Worm (Caenorhabditis elegans): ENCODE data around the gene F10A3.12.

The F10A3.12 gene

ce11 chrV:16210257-16211002 is 46.6 kb downstream of the F10A3.12 start, which contains the start of gene F11A5.16:
Gene F11A5.16 (plus strand): TSS chrV:16210952.
- peak; percentile 76 for TF ChIP-seq zfh-2 (GFP tag; conservative IDR thresholded peaks at IDR 0.05)
- no peak for TF ChIP-seq F37B4.10 (GFP tag; IDR thresholded peaks at IDR 0.05)

ce11 chrV:16211713-16212112 is 47.9 kb downstream of the F10A3.12 start:
- TF ChIP-seq zfh-2 (GFP tag; conservative IDR thresholded peaks at IDR 0.05) (no peak), Y95B8A.8 (GFP tag; IDR thresholded peaks at IDR 0.05) (no peak), nhr-179 (tag; optimal IDR thresholded peaks at IDR 0.05) (no peak), efl-1 (GFP tag; optimal IDR thresholded peaks at IDR 0.05) (no peak), cebp-2 (GFP tag; IDR thresholded peaks at IDR 0.05) (no peak), atf-7 (tag; optimal IDR thresholded peaks at IDR 0.05) (no peak), sptf-2 (GFP tag; optimal IDR thresholded peaks at IDR 0.05) (no peak), bed-1 (GFP tag; IDR thresholded peaks at IDR 0.05) (no peak), somi-1 (GFP tag; optimal IDR thresholded peaks at IDR 0.05) (no peak)

ce11 chrV:16213323-16213722 is 49.5 kb downstream of the F10A3.12 start:
- TF ChIP-seq K11D2.4 (GFP tag; IDR thresholded peaks at IDR 0.05) (no peak), lsy-27 (tag; optimal IDR thresholded peaks at IDR 0.05; ENCODE audit: borderline replicate concordance, insufficient read depth) (no peak), aptf-2 (GFP tag; conservative IDR thresholded peaks at IDR 0.05) (no peak), D2030.7 (GFP tag; IDR thresholded peaks at IDR 0.05) (no peak), lir-1 (GFP tag; conservative IDR thresholded peaks at IDR 0.05) (no peak), C06A6.2 (GFP tag; conservative IDR thresholded peaks at IDR 0.05) (peak; percentile 58; the same call in 1 of the 2 replicates), nhr-90 (tag; optimal IDR thresholded peaks at IDR 0.05) (no peak), ztf-26 (tag; optimal IDR thresholded peaks at IDR 0.05) (peak; percentile 65), somi-1 (GFP tag; optimal IDR thresholded peaks at IDR 0.05) (peak; percentile 30), nhr-80 (tag; optimal IDR thresholded peaks at IDR 0.05) (no peak), K12H6.12 (tag; optimal IDR thresholded peaks at IDR 0.05) (no peak)

ce11 chrV:16214505-16214904 is 50.7 kb downstream of the F10A3.12 start, which contains the start of gene F11A5.9:
Gene F11A5.9 (plus strand): TSS chrV:16214890.
- TF ChIP-seq sptf-2 (GFP tag; optimal IDR thresholded peaks at IDR 0.05) (no peak), lag-1 (GFP tag; IDR thresholded peaks at IDR 0.05) (no peak), zfh-2 (GFP tag; conservative IDR thresholded peaks at IDR 0.05) (no peak), F37B4.10 (GFP tag; IDR thresholded peaks at IDR 0.05) (no peak)

Measured in whole organism, young adult.